Fruit fly (Drosophila melanogaster) whole organism, embryonic: ENCODE results near the gene CG3679.

Experiments
- CG10209 ChIP-seq: fragments of 200-800 bp; sonication (Bioruptor generic); optimal IDR thresholded peaks from 3 replicates; lab custom pipeline; 2017; ENCODE audit warnings: missing biosample characterization, mild to moderate bottlenecking, missing genetic modification characterization, missing genetic modification reagents
- CG10267 ChIP-seq: fragments of 200-800 bp; sonication (Bioruptor generic); optimal IDR thresholded peaks from 2 replicates; lab custom pipeline; 2018; ENCODE audit warnings: missing biosample characterization, mild to moderate bottlenecking, missing genetic modification characterization, moderate library complexity
- CG10321 ChIP-seq: fragments of 200-800 bp; sonication (Bioruptor generic); IDR thresholded peaks from 2 replicates; pipeline ENCODE4 v1.3.6; 2022; ENCODE audit warnings: missing biosample characterization, missing genetic modification characterization
- CG10565 ChIP-seq: fragments of 200-800 bp; sonication (Bioruptor generic); optimal IDR thresholded peaks from 3 replicates; lab custom pipeline; 2016; ENCODE audit warnings: missing biosample characterization, mild to moderate bottlenecking, missing genetic modification characterization
- CG12659 ChIP-seq: fragments of 200-800 bp; sonication (Bioruptor generic); optimal IDR thresholded peaks from 3 replicates; lab custom pipeline; 2017; ENCODE audit warnings: mild to moderate bottlenecking, missing biosample characterization, missing genetic modification reagents, missing genetic modification characterization
- CG14050 ChIP-seq: fragments of 200-800 bp; sonication (Bioruptor generic); IDR thresholded peaks from 3 replicates; pipeline ENCODE4 v1.3.6; 2022; ENCODE audit warnings: missing biosample characterization, missing genetic modification characterization
- CG15011 ChIP-seq: fragments of 200-800 bp; sonication (Bioruptor generic); optimal IDR thresholded peaks from 3 replicates; lab custom pipeline; 2018; ENCODE audit warnings: missing biosample characterization, mild to moderate bottlenecking, missing genetic modification characterization
- CG1529 ChIP-seq: fragments of 200-800 bp; sonication (Bioruptor generic); optimal IDR thresholded peaks from 3 replicates; lab custom pipeline; 2018; ENCODE audit warnings: missing biosample characterization, missing genetic modification characterization
- CG1603 ChIP-seq: fragments of 200-800 bp; sonication (Bioruptor generic); optimal IDR thresholded peaks from 2 replicates; lab custom pipeline; 2019; ENCODE audit warnings: missing biosample characterization, mild to moderate bottlenecking, missing genetic modification characterization, moderate library complexity
- CG16779 ChIP-seq: fragments of 200-800 bp; sonication (Bioruptor generic); IDR thresholded peaks from 2 replicates; pipeline ENCODE4 v1.3.6; 2022; ENCODE audit warnings: missing biosample characterization, missing genetic modification characterization
- CG17328 ChIP-seq: fragments of 200-800 bp; sonication (Bioruptor generic); IDR thresholded peaks from 2 replicates; pipeline ENCODE4 v1.3.6; 2022; ENCODE audit warnings: missing biosample characterization, missing genetic modification characterization
- CG1792 ChIP-seq: fragments of 200-800 bp; sonication (Bioruptor generic); optimal IDR thresholded peaks from 2 replicates; lab custom pipeline; 2016; ENCODE audit warnings: missing biosample characterization, missing genetic modification characterization
- CG18262 ChIP-seq: fragments of 200-800 bp; optimal IDR thresholded peaks from 3 replicates; lab custom pipeline; 2019; ENCODE audit warnings: missing biosample characterization, mild to moderate bottlenecking, missing genetic modification characterization, moderate library complexity
- CG18476 ChIP-seq: fragments of 200-800 bp; sonication (Bioruptor generic); optimal IDR thresholded peaks from 2 replicates; lab custom pipeline; 2016; ENCODE audit warnings: missing biosample characterization, mild to moderate bottlenecking, missing genetic modification characterization
- CG2199 ChIP-seq: fragments of 200-800 bp; sonication (Bioruptor generic); IDR thresholded peaks from 3 replicates; pipeline ENCODE4 v1.3.6; 2022; ENCODE audit warnings: missing biosample characterization, missing genetic modification characterization
- CG32767 ChIP-seq: fragments of 200-800 bp; sonication (Bioruptor generic); IDR thresholded peaks from 2 replicates; pipeline ENCODE4 v1.3.6; 2022; ENCODE audit warnings: missing biosample characterization, missing genetic modification characterization
- CG3281 ChIP-seq: fragments of 200-800 bp; sonication (Bioruptor generic); optimal IDR thresholded peaks from 3 replicates; lab custom pipeline; 2017; ENCODE audit warnings: missing biosample characterization, mild to moderate bottlenecking, missing genetic modification characterization
- CG4707 ChIP-seq: fragments of 200-800 bp; sonication (Bioruptor generic); optimal IDR thresholded peaks from 2 replicates; lab custom pipeline; 2018; ENCODE audit warnings: missing biosample characterization, mild to moderate bottlenecking, missing genetic modification characterization, moderate library complexity
- CG6254 ChIP-seq: fragments of 200-800 bp; sonication (Bioruptor generic); optimal IDR thresholded peaks from 3 replicates; lab custom pipeline; 2017; ENCODE audit warnings: mild to moderate bottlenecking, missing biosample characterization, missing genetic modification reagents, missing genetic modification characterization
- CG6765 ChIP-seq: fragments of 200-800 bp; sonication (Bioruptor generic); optimal IDR thresholded peaks from 3 replicates; lab custom pipeline; 2017; ENCODE audit warnings: missing biosample characterization, mild to moderate bottlenecking, missing genetic modification characterization
- CG9437 ChIP-seq: fragments of 200-800 bp; sonication (Bioruptor generic); optimal IDR thresholded peaks from 2 replicates; lab custom pipeline; 2018; ENCODE audit warnings: missing biosample characterization, mild to moderate bottlenecking, missing genetic modification characterization
- CG9609 ChIP-seq: fragments of 200-800 bp; sonication (Bioruptor generic); optimal IDR thresholded peaks from 3 replicates; lab custom pipeline; 2016; ENCODE audit warnings: missing biosample characterization, missing genetic modification characterization
- CG9727 ChIP-seq: fragments of 200-800 bp; sonication (Bioruptor generic); optimal IDR thresholded peaks from 3 replicates; lab custom pipeline; 2017; ENCODE audit warnings: missing biosample characterization, mild to moderate bottlenecking, missing genetic modification characterization
- Chrac-16 ChIP-seq: fragments of 200-800 bp; sonication (Bioruptor generic); optimal IDR thresholded peaks from 3 replicates; lab custom pipeline; 2016; ENCODE audit warnings: missing biosample characterization, missing genetic modification characterization
- Dp ChIP-seq: fragments of 200-800 bp; sonication (Bioruptor generic); optimal IDR thresholded peaks from 2 replicates; lab custom pipeline; 2018; ENCODE audit warnings: missing biosample characterization, mild to moderate bottlenecking, missing genetic modification characterization, moderate library complexity
- Eip74EF ChIP-seq, 2 experiments: fragments of 200-800 bp in 1 of 2; fragments of >200 bp in 1 of 2; sonication (Bioruptor generic) in 1 of 2; optimal IDR thresholded peaks; 2 replicates each; lab custom pipeline; 2017 to 2019; ENCODE audit warnings: missing biosample characterization in 2 of 2, missing genetic modification characterization in 2 of 2, mild to moderate bottlenecking in 1 of 2, moderate library complexity in 1 of 2
- Hr3 ChIP-seq: fragments of 200-800 bp; sonication (Bioruptor generic); optimal IDR thresholded peaks from 3 replicates; lab custom pipeline; 2016; ENCODE audit warnings: missing biosample characterization, missing genetic modification characterization
- Lim3 ChIP-seq: fragments of 200-800 bp; sonication (Bioruptor generic); IDR thresholded peaks from 2 replicates; pipeline ENCODE4 v1.3.6; 2022; ENCODE audit warnings: missing biosample characterization, missing genetic modification characterization
- Max ChIP-seq: fragments of 200-800 bp; sonication (Bioruptor generic); optimal IDR thresholded peaks from 2 replicates; lab custom pipeline; 2016; ENCODE audit warnings: missing biosample characterization, mild to moderate bottlenecking, missing genetic modification characterization
- NFAT ChIP-seq: fragments of 200-800 bp; sonication (Bioruptor generic); IDR thresholded peaks from 2 replicates; pipeline ENCODE4 v1.3.6; 2022; ENCODE audit warnings: missing biosample characterization, missing genetic modification characterization
- Opbp ChIP-seq: fragments of 200-800 bp; sonication (Bioruptor generic); IDR thresholded peaks from 3 replicates; pipeline ENCODE4 v1.3.6; 2022; ENCODE audit warnings: missing biosample characterization, missing genetic modification characterization; ENCODE audit not compliant: partially characterized antibody
- bcd ChIP-seq: fragments of 200-800 bp; sonication (Bioruptor generic); optimal IDR thresholded peaks from 2 replicates; lab custom pipeline; 2017; ENCODE audit warnings: missing biosample characterization, mild to moderate bottlenecking, missing genetic modification characterization
- danr ChIP-seq: fragments of 200-800 bp; sonication (Bioruptor generic); IDR thresholded peaks from 2 replicates; pipeline ENCODE4 v1.3.6; 2022; ENCODE audit warnings: missing biosample characterization, missing genetic modification characterization
- dysf ChIP-seq: fragments of 200-800 bp; sonication (Bioruptor generic); IDR thresholded peaks from 3 replicates; pipeline ENCODE4 v1.3.6; 2022; ENCODE audit warnings: missing biosample characterization, missing genetic modification characterization
- fd64A ChIP-seq: fragments of 200-800 bp; sonication (Bioruptor generic); optimal IDR thresholded peaks from 3 replicates; lab custom pipeline; 2018; ENCODE audit warnings: missing biosample characterization, mild to moderate bottlenecking, missing genetic modification characterization
- grn ChIP-seq: fragments of 200-800 bp; sonication (Bioruptor generic); optimal IDR thresholded peaks from 3 replicates; lab custom pipeline; 2017; ENCODE audit warnings: missing biosample characterization, missing genetic modification characterization
- gsb ChIP-seq: fragments of 200-800 bp; sonication (Bioruptor generic); IDR thresholded peaks from 2 replicates; pipeline ENCODE4 v1.3.6; 2022; ENCODE audit warnings: missing biosample characterization, missing genetic modification characterization
- gt ChIP-seq: fragments of 200-800 bp; sonication (Bioruptor generic); IDR thresholded peaks from 2 replicates; pipeline ENCODE4 v1.3.6; 2022; ENCODE audit warnings: missing biosample characterization, missing genetic modification characterization
- jing ChIP-seq: fragments of 200-800 bp; sonication (Bioruptor generic); optimal IDR thresholded peaks from 2 replicates; lab custom pipeline; 2018; ENCODE audit warnings: missing biosample characterization, mild to moderate bottlenecking, missing genetic modification characterization
- kah ChIP-seq: fragments of 200-800 bp; sonication (Bioruptor generic); optimal IDR thresholded peaks from 2 replicates; lab custom pipeline; 2018; ENCODE audit warnings: missing biosample characterization, mild to moderate bottlenecking, missing genetic modification characterization
- lbe ChIP-seq: fragments of 200-800 bp; sonication (Bioruptor generic); optimal IDR thresholded peaks from 2 replicates; lab custom pipeline; 2016; ENCODE audit warnings: missing biosample characterization, mild to moderate bottlenecking, missing genetic modification characterization
- mirr ChIP-seq: fragments of 200-800 bp; sonication (Bioruptor generic); optimal IDR thresholded peaks from 3 replicates; lab custom pipeline; 2018; ENCODE audit warnings: missing biosample characterization, mild to moderate bottlenecking, missing genetic modification characterization
- nmo ChIP-seq: fragments of 200-800 bp; sonication (Bioruptor generic); optimal IDR thresholded peaks from 2 replicates; lab custom pipeline; 2018; ENCODE audit warnings: missing biosample characterization, mild to moderate bottlenecking, missing genetic modification characterization, moderate library complexity
- phol ChIP-seq: fragments of 200-800 bp; sonication (Bioruptor generic); optimal IDR thresholded peaks from 3 replicates; lab custom pipeline; 2018; ENCODE audit warnings: missing biosample characterization, mild to moderate bottlenecking, missing genetic modification characterization, moderate library complexity
- run ChIP-seq: fragments of 200-800 bp; sonication (Bioruptor generic); optimal IDR thresholded peaks from 3 replicates; lab custom pipeline; 2018; ENCODE audit warnings: missing biosample characterization, mild to moderate bottlenecking, missing genetic modification characterization
- scrt ChIP-seq: fragments of 200-800 bp; sonication (Bioruptor generic); optimal IDR thresholded peaks from 2 replicates; lab custom pipeline; 2018; ENCODE audit warnings: missing biosample characterization, mild to moderate bottlenecking, missing genetic modification characterization, moderate library complexity
- tll ChIP-seq, 2 experiments: fragments of 200-800 bp in 1 of 2; fragments of >200 bp in 1 of 2; sonication (Bioruptor generic) in 1 of 2; optimal IDR thresholded peaks; 2 replicates each; lab custom pipeline; 2017 to 2019; ENCODE audit warnings: missing biosample characterization in 2 of 2, missing genetic modification characterization in 2 of 2, mild to moderate bottlenecking in 1 of 2, moderate library complexity in 1 of 2
- yki ChIP-seq: fragments of >200 bp; optimal IDR thresholded peaks from 3 replicates; lab custom pipeline; 2018
- zf30C ChIP-seq: fragments of 200-800 bp; sonication (Bioruptor generic); optimal IDR thresholded peaks from 3 replicates; lab custom pipeline; 2018; ENCODE audit warnings: missing biosample characterization, mild to moderate bottlenecking, missing genetic modification characterization

The CG3679 gene

dm6 chrX:16332615-16333288 lies 29.1 kb downstream of the CG3679 start (continued):
- TF ChIP-seq CG9727 (GFP tag; lab: Kevin White, UChicago) (peak; percentile 98), scrt (peak; percentile 95), zf30C (GFP tag; lab: Kevin White, UChicago) (peak; percentile 18), CG10321 (GFP tag; lab: Robert Waterston, UW) (peak; percentile 64), Dp (GFP tag; lab: Kevin White, UChicago) (peak; percentile 11), yki (lab: Kevin White, UChicago) (peak; percentile 3), CG1529 (GFP tag; lab: Kevin White, UChicago) (peak; percentile 95), Chrac-16 (GFP tag; lab: Kevin White, UChicago) (peak; percentile 91), CG10209 (GFP tag; lab: Kevin White, UChicago) (peak; percentile 97), Opbp (GFP tag; lab: Robert Waterston, UW) (no peak), mirr (peak; percentile 96), fd64A (GFP tag; lab: Kevin White, UChicago) (peak; percentile 93), jing (peak; percentile 91), CG18262 (peak; percentile 98), bcd (GFP tag; lab: Kevin White, UChicago) (peak; percentile 96), CG1603 (tag; lab: Kevin White, UChicago) (peak; percentile 89), CG10267 (tag; lab: Kevin White, UChicago) (peak; percentile 92), CG1792 (GFP tag; lab: Kevin White, UChicago) (peak; percentile 92), run (peak; percentile 95), Hr3 (GFP tag; lab: Kevin White, UChicago) (peak; percentile 90), lbe (GFP tag; lab: Kevin White, UChicago) (peak; percentile 89), CG6254 (GFP tag; lab: Kevin White, UChicago) (peak; percentile 91), CG17328 (peak; percentile 88), CG6765 (GFP tag; lab: Kevin White, UChicago) (peak; percentile 94), CG32767 (peak; percentile 91), CG15011 (GFP tag; lab: Kevin White, UChicago) (peak; percentile 95), kah (GFP tag; lab: Kevin White, UChicago) (peak; percentile 93), CG9437 (peak; percentile 94), danr (GFP tag; lab: Robert Waterston, UW) (peak; percentile 90), CG14050 (peak; percentile 89), nmo (peak; percentile 98), CG3281 (GFP tag; lab: Kevin White, UChicago) (peak; percentile 97), CG2199 (GFP tag; lab: Robert Waterston, UW) (peak; percentile 95; the same call in 2 of the 3 replicates), CG10565 (GFP tag; lab: Kevin White, UChicago) (peak; percentile 83), CG4707 (GFP tag; lab: Kevin White, UChicago) (peak; percentile 88), Max (GFP tag; lab: Kevin White, UChicago) (peak; percentile 97), NFAT (GFP tag; lab: Robert Waterston, UW) (peak; percentile 78), CG18476 (peak; percentile 96), CG9609 (GFP tag; lab: Kevin White, UChicago) (peak; percentile 93), dysf (GFP tag; lab: Robert Waterston, UW) (peak; percentile 96), gt (GFP tag; lab: Robert Waterston, UW) (peak; percentile 84), CG16779 (GFP tag; lab: Robert Waterston, UW) (0 out of 2 replicates have a peak, but pooled peaks have one; percentile 45), Eip74EF (GFP tag; optimal IDR thresholded peaks at IDR 0.05; lab: Kevin White, UChicago) (peak in 1 of 2 experiments; percentile 98), CG12659 (peak; percentile 98), phol (tag; lab: Kevin White, UChicago) (peak; percentile 97), Lim3 (GFP tag; lab: Robert Waterston, UW) (peak; percentile 80), gsb (GFP tag; lab: Robert Waterston, UW) (peak; percentile 81; the same call in 1 of the 2 replicates), grn (GFP tag; lab: Kevin White, UChicago) (peak; percentile 91), tll (GFP tag; optimal IDR thresholded peaks at IDR 0.05; lab: Kevin White, UChicago) (peak in 1 of 2 experiments; percentile 48)
